Worm (Caenorhabditis elegans): ENCODE measurements around the gene nrf-5.

- TF ChIP-seq Y5F2A.4 (GFP tag; optimal IDR thresholded peaks at IDR 0.05), result no peak
- TF ChIP-seq cey-2 (tag; optimal IDR thresholded peaks at IDR 0.05; ENCODE audit: borderline replicate concordance, insufficient read depth), result no peak
- no peak for TF ChIP-seq aly-2 (tag; optimal IDR thresholded peaks at IDR 0.05)
- no peak for TF ChIP-seq nhr-77 (tag; optimal IDR thresholded peaks at IDR 0.05)
- TF ChIP-seq arid-1 (GFP tag; conservative IDR thresholded peaks at IDR 0.05), result no peak
- peak; percentile 65 for TF ChIP-seq nhr-28 (tag; optimal IDR thresholded peaks at IDR 0.05)
- no peak for TF ChIP-seq zfp-2 (tag; optimal IDR thresholded peaks at IDR 0.05)
- TF ChIP-seq ztf-11 (tag; optimal IDR thresholded peaks at IDR 0.05), result no peak
- no peak for TF ChIP-seq egl-27 (tag; optimal IDR thresholded peaks at IDR 0.05)
- TF ChIP-seq php-3 (GFP tag; IDR thresholded peaks at IDR 0.05), result no peak
Observed at ce11 chrV:13790557-13790956, 37.5 kb upstream of the nrf-5 start.

Data from whole organism, L4 larva.